Worm (Caenorhabditis elegans) whole organism, L4/young adult: Measurements from ENCODE around the gene ptr-15.

Experiments used
- W03F9.2 ChIP-seq: fragments of 150-350 bp; optimal IDR thresholded peaks from 2 replicates; lab custom pipeline; 2014; ENCODE audit warnings: missing biosample characterization, missing genetic modification characterization
- dao-5 ChIP-seq: sonication (generic microtip); optimal IDR thresholded peaks from 2 replicates; lab custom pipeline; 2016; ENCODE audit warnings: missing genotype, missing genetic modification characterization, moderate library complexity, missing compliant biosample characterization
- him-1 ChIP-seq: sonication (generic microtip); optimal IDR thresholded peaks from 2 replicates; lab custom pipeline; 2016; ENCODE audit warnings: missing genotype, missing genetic modification reagents, missing genetic modification characterization, missing compliant biosample characterization

ptr-15 gene

ce11 chrV:6969950-6970532 lies at the start of gene ptr-15:
Gene ptr-15 (minus strand): TSS chrV:6970000.
- TF ChIP-seq W03F9.2 (tag; lab: Kevin White, UChicago) (no peak), him-1 (tag; lab: Kevin White, UChicago) (no peak)

- TF ChIP-seq W03F9.2 (tag; lab: Kevin White, UChicago) (no peak), dao-5 (tag; lab: Kevin White, UChicago) (no peak), him-1 (tag; lab: Kevin White, UChicago) (no peak)
Observed at ce11 chrV:7017059-7017458, 47.3 kb upstream of the ptr-15 start, which contains the start of gene srsx-32. Gene srsx-32 (plus strand): TSS chrV:7017359.

- TF ChIP-seq dao-5 (tag; lab: Kevin White, UChicago) (no peak), W03F9.2 (tag; lab: Kevin White, UChicago) (no peak), him-1 (tag; lab: Kevin White, UChicago) (no peak)
Observed at ce11 chrV:7015872-7016271, 46.1 kb upstream of the ptr-15 start, which contains the start of gene C33G8.13. Gene C33G8.13 (minus strand): TSS chrV:7015972.

ce11 chrV:7012617-7013016 lies 42.8 kb upstream of the ptr-15 start, which contains the start of gene srw-127:
Gene srw-127 (plus strand): TSS chrV:7012917.
- no peak for TF ChIP-seq W03F9.2 (tag; lab: Kevin White, UChicago)
- no peak for TF ChIP-seq dao-5 (tag; lab: Kevin White, UChicago)
- no peak for TF ChIP-seq him-1 (tag; lab: Kevin White, UChicago)

ce11 chrV:7009461-7009860 lies 39.7 kb upstream of the ptr-15 start, which contains the start of gene C33G8.2:
Gene C33G8.2 (plus strand): TSS chrV:7009761.
- TF ChIP-seq dao-5 (tag; lab: Kevin White, UChicago) (no peak), W03F9.2 (tag; lab: Kevin White, UChicago) (no peak), him-1 (tag; lab: Kevin White, UChicago) (no peak)

- TF ChIP-seq dao-5 (tag; lab: Kevin White, UChicago) (no peak), him-1 (tag; lab: Kevin White, UChicago) (no peak), W03F9.2 (tag; lab: Kevin White, UChicago) (no peak)
Observed at ce11 chrV:7007307-7007706, 37.5 kb upstream of the ptr-15 start, which contains the start of gene drd-10. Gene drd-10 (plus strand): TSS chrV:7007607.

- TF ChIP-seq dao-5 (tag; lab: Kevin White, UChicago) (no peak), him-1 (tag; lab: Kevin White, UChicago) (no peak)
Observed at ce11 chrV:7005964-7006363, 36.2 kb upstream of the ptr-15 start, which contains the start of gene spig-10. Gene spig-10 (plus strand): TSS chrV:7006264.

- TF ChIP-seq him-1 (tag; lab: Kevin White, UChicago) (no peak), W03F9.2 (tag; lab: Kevin White, UChicago) (no peak), dao-5 (tag; lab: Kevin White, UChicago) (no peak)
Observed at ce11 chrV:7003850-7004249, 34.0 kb upstream of the ptr-15 start, which contains the start of gene srab-4. Gene srab-4 (plus strand): TSS chrV:7004150.

- TF ChIP-seq W03F9.2 (tag; lab: Kevin White, UChicago) = no peak
- TF ChIP-seq him-1 (tag; lab: Kevin White, UChicago) = no peak
- no peak for TF ChIP-seq dao-5 (tag; lab: Kevin White, UChicago)
Observed at ce11 chrV:7000734-7001133, 30.9 kb upstream of the ptr-15 start.

- no peak for TF ChIP-seq W03F9.2 (tag; lab: Kevin White, UChicago)
Observed at ce11 chrV:6998303-6998884, 28.6 kb upstream of the ptr-15 start, which contains the start of gene nhr-42. Gene nhr-42 (plus strand): TSS chrV:6998819.

ce11 chrV:6997041-6997552 lies 27.3 kb upstream of the ptr-15 start, which contains the start of gene nhr-107:
Gene nhr-107 (minus strand): TSS chrV:6997091.
- TF ChIP-seq dao-5 (tag; lab: Kevin White, UChicago) = no peak
- no peak for TF ChIP-seq W03F9.2 (tag; lab: Kevin White, UChicago)
- TF ChIP-seq him-1 (tag; lab: Kevin White, UChicago) = no peak

ce11 chrV:6993999-6994398 lies 24.2 kb upstream of the ptr-15 start:
- TF ChIP-seq dao-5 (tag; lab: Kevin White, UChicago) (no peak), W03F9.2 (tag; lab: Kevin White, UChicago) (no peak), him-1 (tag; lab: Kevin White, UChicago) (no peak)

ce11 chrV:6991771-6992170 lies 22.0 kb upstream of the ptr-15 start, which contains the start of gene nhr-162:
Gene nhr-162 (minus strand): TSS chrV:6991871.
- TF ChIP-seq dao-5 (tag; lab: Kevin White, UChicago) (no peak), W03F9.2 (tag; lab: Kevin White, UChicago) (no peak), him-1 (tag; lab: Kevin White, UChicago) (no peak)
